Worm (Caenorhabditis elegans): ENCODE measurements around the gene K08C7.4.

The K08C7.4 gene

DNA sequence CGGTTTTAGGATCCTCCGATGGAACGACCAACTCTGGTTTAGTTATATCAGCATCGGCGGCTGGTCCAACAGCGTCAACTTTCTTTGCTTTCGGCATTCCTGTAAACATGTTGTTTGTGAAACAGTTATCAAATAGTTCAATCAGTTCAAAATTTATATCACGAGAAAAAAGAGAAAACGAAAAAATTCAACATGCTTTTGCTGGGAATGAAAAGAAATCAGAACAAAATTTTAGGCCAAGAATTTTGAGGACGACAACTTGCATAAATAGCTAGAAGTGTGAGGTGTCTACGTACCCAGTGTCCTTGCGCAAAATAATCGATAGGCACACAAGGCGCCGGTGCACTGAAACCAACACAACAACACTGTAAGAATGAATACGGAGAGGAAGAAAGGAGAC is at the start of gene K08C7.4:
Gene K08C7.4 (minus strand): TSS at position 101 of the 400 bp plus-strand sequence.
- TF ChIP-seq lin-39 (tag; optimal IDR thresholded peaks at IDR 0.05), result no peak
- TF ChIP-seq peb-1 (tag; optimal IDR thresholded peaks at IDR 0.05), result no peak
- TF ChIP-seq aly-2 (tag; optimal IDR thresholded peaks at IDR 0.05), result no peak
- TF ChIP-seq F13H6.1 (tag; optimal IDR thresholded peaks at IDR 0.05), result no peak
- TF ChIP-seq egl-27 (tag; optimal IDR thresholded peaks at IDR 0.05), result no peak
- no peak for TF ChIP-seq nhr-12 (tag; optimal IDR thresholded peaks at IDR 0.05)
- TF ChIP-seq mdl-1 (tag; optimal IDR thresholded peaks at IDR 0.05), result no peak

DNA sequence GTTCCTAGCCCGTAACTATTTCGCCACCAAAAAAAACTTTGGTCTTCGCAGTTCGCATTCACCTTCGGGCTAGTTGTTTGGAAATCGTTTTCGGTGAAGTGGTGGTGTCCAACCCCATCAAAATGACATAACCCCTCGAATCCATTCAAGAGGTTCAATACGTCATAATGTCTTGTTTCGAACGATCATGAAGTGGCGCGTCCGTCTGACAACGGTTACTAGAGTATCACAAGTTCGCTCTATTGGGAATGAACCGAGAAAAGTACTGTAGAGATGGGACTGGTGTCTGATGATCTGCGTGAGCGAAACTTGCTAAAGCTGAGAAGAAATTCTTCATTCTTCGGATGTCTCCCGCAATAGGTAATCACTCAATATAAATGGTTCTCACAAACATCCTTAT is 47.5 kb upstream of the K08C7.4 start, which contains the start of gene ZC168.2:
Gene ZC168.2 (plus strand): TSS at position 301 of the 400 bp plus-strand sequence.
- TF ChIP-seq unc-39 (tag; optimal IDR thresholded peaks at IDR 0.05) (no peak), ama-1 (optimal IDR thresholded peaks at IDR 0.05) (no peak), mbf-1 (tag; optimal IDR thresholded peaks at IDR 0.05) (no peak), sma-9 (GFP tag; optimal IDR thresholded peaks at IDR 0.05) (no peak), sma-9 (tag; optimal IDR thresholded peaks at IDR 0.05) (no peak), ztf-11 (tag; optimal IDR thresholded peaks at IDR 0.05) (no peak), ztf-1 (GFP tag; conservative IDR thresholded peaks at IDR 0.05) (no peak), ceh-82 (tag; optimal IDR thresholded peaks at IDR 0.05) (no peak), nhr-129 (tag; optimal IDR thresholded peaks at IDR 0.05) (no peak), nhr-77 (tag; optimal IDR thresholded peaks at IDR 0.05) (no peak), lin-13 (GFP tag; optimal IDR thresholded peaks at IDR 0.05) (no peak), nhr-21 (tag; optimal IDR thresholded peaks at IDR 0.05) (no peak), snpc-4 (tag; optimal IDR thresholded peaks at IDR 0.05) (no peak), dmd-4 (tag; optimal IDR thresholded peaks at IDR 0.05) (no peak), crh-2 (tag; optimal IDR thresholded peaks at IDR 0.05) (no peak), nhr-10 (tag; optimal IDR thresholded peaks at IDR 0.05) (no peak)

- TF ChIP-seq lin-13 (GFP tag; optimal IDR thresholded peaks at IDR 0.05), result no peak
- TF ChIP-seq peb-1 (tag; optimal IDR thresholded peaks at IDR 0.05), result no peak
- no peak for TF ChIP-seq mdl-1 (tag; optimal IDR thresholded peaks at IDR 0.05)
- no peak for TF ChIP-seq ztf-1 (GFP tag; conservative IDR thresholded peaks at IDR 0.05)
- no peak for TF ChIP-seq sem-4 (tag; optimal IDR thresholded peaks at IDR 0.05)
- TF ChIP-seq zag-1 (tag; optimal IDR thresholded peaks at IDR 0.05), result no peak
- TF ChIP-seq nhr-21 (tag; optimal IDR thresholded peaks at IDR 0.05), result no peak
- TF ChIP-seq dmd-4 (tag; optimal IDR thresholded peaks at IDR 0.05), result no peak
- no peak for TF ChIP-seq skn-1 (tag; optimal IDR thresholded peaks at IDR 0.05)
- no peak for TF ChIP-seq ztf-11 (tag; optimal IDR thresholded peaks at IDR 0.05)
Measured at ce11 chrIV:10718865-10719264, 38.6 kb upstream of the K08C7.4 start.

- TF ChIP-seq elt-1 (tag; optimal IDR thresholded peaks at IDR 0.05) (peak; percentile 25), unc-62 (GFP tag; optimal IDR thresholded peaks at IDR 0.05) (no peak)
Measured at ce11 chrIV:10718075-10718474, 37.8 kb upstream of the K08C7.4 start.

DNA sequence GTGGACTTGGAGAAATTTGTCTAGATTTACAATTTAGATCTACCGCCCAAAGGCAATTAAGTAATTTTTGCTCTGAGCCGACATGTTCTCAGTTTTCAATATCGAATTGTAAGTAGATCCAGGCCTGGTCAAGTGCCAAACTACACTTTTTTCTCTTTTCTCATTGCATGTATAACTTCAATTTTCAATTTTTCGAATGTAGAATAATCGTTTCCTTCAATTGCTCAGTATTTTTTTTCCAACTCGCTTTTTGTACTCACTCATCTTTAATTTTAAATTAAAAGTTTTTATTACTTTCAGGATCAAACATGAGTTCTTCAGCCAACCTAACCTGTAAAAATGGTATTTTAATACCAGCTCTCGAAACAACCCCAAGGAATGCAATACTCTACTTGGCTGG is 36.1 kb upstream of the K08C7.4 start, which contains the start of gene ncx-3:
Gene ncx-3 (plus strand): TSS at position 301 of the 400 bp plus-strand sequence.
- TF ChIP-seq ceh-16 (tag; optimal IDR thresholded peaks at IDR 0.05) (no peak), dmd-4 (tag; optimal IDR thresholded peaks at IDR 0.05) (no peak), skn-1 (tag; optimal IDR thresholded peaks at IDR 0.05) (no peak), C34F6.9 (tag; optimal IDR thresholded peaks at IDR 0.05) (no peak), mbf-1 (tag; optimal IDR thresholded peaks at IDR 0.05) (no peak), unc-62 (GFP tag; optimal IDR thresholded peaks at IDR 0.05) (no peak), sma-9 (GFP tag; optimal IDR thresholded peaks at IDR 0.05) (no peak), sma-9 (tag; optimal IDR thresholded peaks at IDR 0.05) (no peak), F13H6.1 (tag; optimal IDR thresholded peaks at IDR 0.05) (no peak), snpc-4 (tag; optimal IDR thresholded peaks at IDR 0.05) (no peak), lsy-2 (tag; optimal IDR thresholded peaks at IDR 0.05) (no peak), alr-1 (tag; optimal IDR thresholded peaks at IDR 0.05) (no peak), nhr-129 (tag; optimal IDR thresholded peaks at IDR 0.05) (no peak), nhr-21 (tag; optimal IDR thresholded peaks at IDR 0.05) (no peak), nhr-10 (tag; optimal IDR thresholded peaks at IDR 0.05) (no peak), R02D3.7 (tag; optimal IDR thresholded peaks at IDR 0.05) (no peak), egl-27 (tag; optimal IDR thresholded peaks at IDR 0.05) (no peak), mab-5 (tag; optimal IDR thresholded peaks at IDR 0.05) (no peak), ztf-11 (tag; optimal IDR thresholded peaks at IDR 0.05) (no peak), nhr-23 (tag; optimal IDR thresholded peaks at IDR 0.05) (no peak)
